Worm (Caenorhabditis elegans): ENCODE measurements around the gene nhr-104.

ce11 chrIV:4810377-4810984 lies 22.0 kb upstream of the nhr-104 start, which contains the start of gene eif-1.A:
- no peak for TF ChIP-seq hlh-30 (tag; optimal IDR thresholded peaks at IDR 0.05; ENCODE audit: insufficient read depth)
- no peak for TF ChIP-seq sox-4 (tag; optimal IDR thresholded peaks at IDR 0.05)
- no peak for TF ChIP-seq dmd-4 (tag; optimal IDR thresholded peaks at IDR 0.05; ENCODE audit: borderline replicate concordance)
- no peak for TF ChIP-seq hlh-6 (tag; optimal IDR thresholded peaks at IDR 0.05)
- TF ChIP-seq tbx-2 (tag; optimal IDR thresholded peaks at IDR 0.05): peak; percentile 23
- no peak for TF ChIP-seq zip-5 (tag; optimal IDR thresholded peaks at IDR 0.05)
- no peak for TF ChIP-seq tbx-7 (tag; optimal IDR thresholded peaks at IDR 0.05)
- TF ChIP-seq ama-1 (optimal IDR thresholded peaks at IDR 0.05): no peak
- no peak for TF ChIP-seq unc-3 (GFP tag; conservative IDR thresholded peaks at IDR 0.05)
- no peak for TF ChIP-seq unc-3 (tag; optimal IDR thresholded peaks at IDR 0.05)
- no peak for TF ChIP-seq nhr-232 (tag; optimal IDR thresholded peaks at IDR 0.05)
- no peak for TF ChIP-seq F13H6.1 (tag; optimal IDR thresholded peaks at IDR 0.05)
